Fruit fly (Drosophila melanogaster) whole organism, embryonic: ENCODE results near the gene ATPsynG.

Experiments
- Aef1 ChIP-seq: fragments of 200-800 bp; sonication (Bioruptor generic); IDR thresholded peaks from 3 replicates; pipeline ENCODE4 v1.3.6; 2022; ENCODE audit warnings: missing biosample characterization, missing genetic modification characterization
- Bteb2 ChIP-seq: fragments of 200-800 bp; sonication (Bioruptor generic); optimal IDR thresholded peaks from 2 replicates; lab custom pipeline; 2016; ENCODE audit warnings: missing biosample characterization, missing genetic modification characterization
- CG10565 ChIP-seq: fragments of 200-800 bp; sonication (Bioruptor generic); optimal IDR thresholded peaks from 3 replicates; lab custom pipeline; 2016; ENCODE audit warnings: missing biosample characterization, mild to moderate bottlenecking, missing genetic modification characterization
- CG12659 ChIP-seq: fragments of 200-800 bp; sonication (Bioruptor generic); optimal IDR thresholded peaks from 3 replicates; lab custom pipeline; 2017; ENCODE audit warnings: mild to moderate bottlenecking, missing biosample characterization, missing genetic modification reagents, missing genetic modification characterization
- CG12744 ChIP-seq: fragments of 200-800 bp; sonication (Bioruptor generic); optimal IDR thresholded peaks from 2 replicates; lab custom pipeline; 2016; ENCODE audit warnings: missing biosample characterization, missing genetic modification characterization
- CG13624 ChIP-seq: fragments of 200-800 bp; sonication (Bioruptor generic); optimal IDR thresholded peaks from 2 replicates; lab custom pipeline; 2016; ENCODE audit warnings: missing biosample characterization, missing genetic modification characterization
- CG15514 ChIP-seq: fragments of 200-800 bp; sonication (Bioruptor generic); optimal IDR thresholded peaks from 3 replicates; lab custom pipeline; 2017; ENCODE audit warnings: missing biosample characterization, missing genetic modification characterization, mild to moderate bottlenecking, moderate library complexity, missing genetic modification reagents
- CG2199 ChIP-seq: fragments of 200-800 bp; sonication (Bioruptor generic); IDR thresholded peaks from 3 replicates; pipeline ENCODE4 v1.3.6; 2022; ENCODE audit warnings: missing biosample characterization, missing genetic modification characterization
- CG2678 ChIP-seq: fragments of 200-800 bp; sonication (Bioruptor generic); optimal IDR thresholded peaks from 3 replicates; lab custom pipeline; 2019; ENCODE audit warnings: missing biosample characterization, mild to moderate bottlenecking, missing genetic modification characterization, moderate library complexity
- CG2889 ChIP-seq: fragments of 200-800 bp; sonication (Bioruptor generic); IDR thresholded peaks from 3 replicates; pipeline ENCODE4 v1.3.6; 2022; ENCODE audit warnings: missing biosample characterization, missing genetic modification characterization
- CG31388 ChIP-seq: fragments of 200-800 bp; sonication (Bioruptor generic); optimal IDR thresholded peaks from 2 replicates; lab custom pipeline; 2016; ENCODE audit warnings: missing biosample characterization, missing genetic modification characterization
- CG3995 ChIP-seq: fragments of 200-800 bp; sonication (Bioruptor generic); optimal IDR thresholded peaks from 3 replicates; lab custom pipeline; 2016; ENCODE audit warnings: missing biosample characterization, missing genetic modification characterization
- CG5245 ChIP-seq: fragments of 200-800 bp; sonication (Bioruptor generic); optimal IDR thresholded peaks from 3 replicates; lab custom pipeline; 2016; ENCODE audit warnings: missing biosample characterization, missing genetic modification characterization
- CG6254 ChIP-seq: fragments of 200-800 bp; sonication (Bioruptor generic); optimal IDR thresholded peaks from 3 replicates; lab custom pipeline; 2017; ENCODE audit warnings: mild to moderate bottlenecking, missing biosample characterization, missing genetic modification reagents, missing genetic modification characterization
- CG6272 ChIP-seq: fragments of 200-800 bp; sonication (Bioruptor generic); IDR thresholded peaks from 2 replicates; pipeline ENCODE4 v1.3.6; 2022; ENCODE audit warnings: missing biosample characterization, missing genetic modification characterization
- CG6654 ChIP-seq: fragments of 200-800 bp; sonication (Bioruptor generic); optimal IDR thresholded peaks from 2 replicates; lab custom pipeline; 2017; ENCODE audit warnings: missing biosample characterization, mild to moderate bottlenecking, missing genetic modification characterization
- CG7963 ChIP-seq: fragments of 200-800 bp; sonication (Bioruptor generic); IDR thresholded peaks from 3 replicates; pipeline ENCODE4 v1.3.6; 2022; ENCODE audit warnings: missing biosample characterization, missing genetic modification characterization; ENCODE audit not compliant: partially characterized antibody
- CG9609 ChIP-seq: fragments of 200-800 bp; sonication (Bioruptor generic); optimal IDR thresholded peaks from 3 replicates; lab custom pipeline; 2016; ENCODE audit warnings: missing biosample characterization, missing genetic modification characterization
- CG9932 ChIP-seq: fragments of 200-800 bp; sonication (Bioruptor generic); IDR thresholded peaks from 2 replicates; pipeline ENCODE4 v1.3.6; 2022; ENCODE audit warnings: missing biosample characterization, missing genetic modification characterization
- CHES-1-like ChIP-seq: fragments of 200-800 bp; sonication (Bioruptor generic); optimal IDR thresholded peaks from 2 replicates; lab custom pipeline; 2016; ENCODE audit warnings: missing biosample characterization, missing genetic modification characterization
- Camta ChIP-seq: fragments of 200-800 bp; sonication (Bioruptor generic); optimal IDR thresholded peaks from 2 replicates; lab custom pipeline; 2016; ENCODE audit warnings: missing biosample characterization, missing genetic modification characterization
- Ets97D ChIP-seq: fragments of 200-800 bp; sonication (Bioruptor generic); optimal IDR thresholded peaks from 3 replicates; lab custom pipeline; 2016; ENCODE audit warnings: missing biosample characterization, missing genetic modification characterization
- Fer2 ChIP-seq: fragments of 200-800 bp; sonication (Bioruptor generic); optimal IDR thresholded peaks from 2 replicates; lab custom pipeline; 2018; ENCODE audit warnings: missing biosample characterization, mild to moderate bottlenecking, missing genetic modification characterization, moderate library complexity
- Gug ChIP-seq: fragments of 200-800 bp; sonication (Bioruptor generic); IDR thresholded peaks from 4 replicates; pipeline ENCODE4 v1.3.6; 2022; ENCODE audit warnings: missing biosample characterization, missing genetic modification characterization
- H15 ChIP-seq: fragments of 200-800 bp; sonication (Bioruptor generic); IDR thresholded peaks from 3 replicates; pipeline ENCODE4 v1.3.6; 2022; ENCODE audit warnings: missing biosample characterization, missing genetic modification characterization
- H2.0 ChIP-seq: fragments of 200-800 bp; sonication (Bioruptor generic); IDR thresholded peaks from 2 replicates; pipeline ENCODE4 v1.3.6; 2022; ENCODE audit warnings: missing biosample characterization, missing genetic modification characterization
- MTF-1 ChIP-seq: fragments of 200-800 bp; sonication (Bioruptor generic); optimal IDR thresholded peaks from 2 replicates; lab custom pipeline; 2018; ENCODE audit warnings: missing biosample characterization, mild to moderate bottlenecking, missing genetic modification characterization, borderline replicate concordance
- NC2β ChIP-seq: fragments of 200-800 bp; sonication (Bioruptor generic); optimal IDR thresholded peaks from 2 replicates; lab custom pipeline; 2016; ENCODE audit warnings: missing biosample characterization, missing genetic modification characterization
- Sox100B ChIP-seq: fragments of 200-800 bp; sonication (Bioruptor generic); optimal IDR thresholded peaks from 3 replicates; lab custom pipeline; 2018; ENCODE audit warnings: missing biosample characterization, mild to moderate bottlenecking, missing genetic modification characterization
- ac ChIP-seq: fragments of 200-800 bp; sonication (Bioruptor generic); optimal IDR thresholded peaks from 3 replicates; lab custom pipeline; 2017; ENCODE audit warnings: missing biosample characterization, mild to moderate bottlenecking, missing genetic modification characterization
- dmrt11E ChIP-seq: fragments of 200-800 bp; sonication (Bioruptor generic); optimal IDR thresholded peaks from 3 replicates; lab custom pipeline; 2018; ENCODE audit warnings: missing biosample characterization, mild to moderate bottlenecking, missing genetic modification characterization, moderate library complexity
- en ChIP-seq: fragments of 200-800 bp; sonication (Bioruptor generic); optimal IDR thresholded peaks from 2 replicates; lab custom pipeline; 2016; ENCODE audit warnings: missing biosample characterization, missing genetic modification characterization
- eyg ChIP-seq: fragments of 200-800 bp; sonication (Bioruptor generic); optimal IDR thresholded peaks from 3 replicates; lab custom pipeline; 2016; ENCODE audit warnings: missing biosample characterization, missing genetic modification characterization
- fd102C ChIP-seq: fragments of 200-800 bp; sonication (Bioruptor generic); optimal IDR thresholded peaks from 2 replicates; lab custom pipeline; 2018; ENCODE audit warnings: missing biosample characterization, mild to moderate bottlenecking, missing genetic modification characterization, moderate library complexity
- fd96Cb ChIP-seq: fragments of 200-800 bp; sonication (Bioruptor generic); optimal IDR thresholded peaks from 2 replicates; lab custom pipeline; 2018; ENCODE audit warnings: missing biosample characterization, mild to moderate bottlenecking, missing genetic modification characterization, moderate library complexity
- gcm ChIP-seq: fragments of 200-800 bp; sonication (Bioruptor generic); optimal IDR thresholded peaks from 2 replicates; lab custom pipeline; 2019; ENCODE audit warnings: missing biosample characterization, mild to moderate bottlenecking, missing genetic modification characterization, moderate library complexity
- hbn ChIP-seq: fragments of 200-800 bp; sonication (Bioruptor generic); IDR thresholded peaks from 2 replicates; pipeline ENCODE4 v1.3.6; 2022; ENCODE audit warnings: missing biosample characterization, missing genetic modification characterization; ENCODE audit not compliant: partially characterized antibody
- lab ChIP-seq: fragments of 200-800 bp; sonication (Bioruptor generic); optimal IDR thresholded peaks from 3 replicates; lab custom pipeline; 2017; ENCODE audit warnings: missing biosample characterization, missing genetic modification characterization, mild to moderate bottlenecking, moderate library complexity, missing genetic modification reagents
- lbe ChIP-seq: fragments of 200-800 bp; sonication (Bioruptor generic); optimal IDR thresholded peaks from 2 replicates; lab custom pipeline; 2016; ENCODE audit warnings: missing biosample characterization, mild to moderate bottlenecking, missing genetic modification characterization
- lmd ChIP-seq: fragments of 200-800 bp; sonication (Bioruptor generic); IDR thresholded peaks from 2 replicates; pipeline ENCODE4 v1.3.6; 2022; ENCODE audit warnings: missing biosample characterization, missing genetic modification characterization
- mam ChIP-seq: fragments of 200-800 bp; sonication (Bioruptor generic); optimal IDR thresholded peaks from 3 replicates; lab custom pipeline; 2016; ENCODE audit warnings: missing biosample characterization, missing genetic modification characterization
- p53 ChIP-seq: fragments of 200-800 bp; sonication (Bioruptor generic); optimal IDR thresholded peaks from 2 replicates; lab custom pipeline; 2016; ENCODE audit warnings: missing biosample characterization, missing genetic modification characterization
- pros ChIP-seq: fragments of 200-800 bp; sonication (Bioruptor generic); optimal IDR thresholded peaks from 3 replicates; lab custom pipeline; 2019; ENCODE audit warnings: missing biosample characterization, mild to moderate bottlenecking, missing genetic modification characterization, moderate library complexity
- row ChIP-seq: fragments of 200-800 bp; sonication (Bioruptor generic); IDR thresholded peaks from 3 replicates; pipeline ENCODE4 v1.3.6; 2022; ENCODE audit warnings: missing biosample characterization, missing genetic modification characterization
- schlank ChIP-seq: fragments of 200-800 bp; sonication (Bioruptor generic); optimal IDR thresholded peaks from 2 replicates; lab custom pipeline; 2018; ENCODE audit warnings: missing biosample characterization, mild to moderate bottlenecking, missing genetic modification characterization
- sens ChIP-seq: fragments of 200-800 bp; sonication (Bioruptor generic); peaks from one replicate; lab custom pipeline; 2016; ENCODE audit warnings: missing biosample characterization, missing genetic modification characterization
- sim ChIP-seq: fragments of 200-800 bp; sonication (Bioruptor generic); IDR thresholded peaks from 2 replicates; pipeline ENCODE4 v1.3.6; 2022; ENCODE audit warnings: missing biosample characterization, missing genetic modification characterization
- sisA ChIP-seq: fragments of 200-800 bp; sonication (Bioruptor generic); IDR thresholded peaks from 2 replicates; pipeline ENCODE4 v1.3.6; 2022; ENCODE audit warnings: missing biosample characterization, missing genetic modification characterization
- sob ChIP-seq: fragments of 200-800 bp; sonication (Bioruptor generic); IDR thresholded peaks from 2 replicates; pipeline ENCODE4 v1.3.6; 2022; ENCODE audit warnings: missing biosample characterization, missing genetic modification characterization
- stc ChIP-seq: fragments of 200-800 bp; sonication (Bioruptor generic); IDR thresholded peaks from 2 replicates; pipeline ENCODE4 v1.3.6; 2022; ENCODE audit warnings: missing biosample characterization, missing genetic modification characterization
- tll ChIP-seq, 2 experiments: fragments of 200-800 bp in 1 of 2; fragments of >200 bp in 1 of 2; sonication (Bioruptor generic) in 1 of 2; optimal IDR thresholded peaks; 2 replicates each; lab custom pipeline; 2017 to 2019; ENCODE audit warnings: missing biosample characterization in 2 of 2, missing genetic modification characterization in 2 of 2, mild to moderate bottlenecking in 1 of 2, moderate library complexity in 1 of 2
- usp ChIP-seq: fragments of >200 bp; optimal IDR thresholded peaks from 2 replicates; lab custom pipeline; 2017; ENCODE audit warnings: missing biosample characterization, missing genetic modification characterization

ATPsynG gene

dm6 chr2L:10986138-10986537 lies 9.9 kb upstream of the ATPsynG start (continued):
- TF ChIP-seq CG6654 (GFP tag; lab: Kevin White, UChicago) (no peak), NC2β (GFP tag; lab: Kevin White, UChicago) (no peak), hbn (GFP tag; lab: Robert Waterston, UW) (no peak), Gug (GFP tag; lab: Robert Waterston, UW) (no peak), lmd (GFP tag; lab: Robert Waterston, UW) (no peak), CG3995 (GFP tag; lab: Kevin White, UChicago) (no peak), CG2678 (tag; lab: Kevin White, UChicago) (peak; percentile 66), CG9932 (GFP tag; lab: Robert Waterston, UW) (peak; percentile 58), CG12659 (GFP tag; lab: Kevin White, UChicago) (no peak), CG2199 (GFP tag; lab: Robert Waterston, UW) (peak; percentile 82; the same call in 2 of the 3 replicates), CG12744 (GFP tag; lab: Kevin White, UChicago) (no peak), Sox100B (GFP tag; lab: Kevin White, UChicago) (peak; percentile 38), Ets97D (GFP tag; lab: Kevin White, UChicago) (peak; percentile 16), H2.0 (GFP tag; lab: Robert Waterston, UW) (no peak), CG5245 (GFP tag; lab: Kevin White, UChicago) (peak; percentile 70), lab (GFP tag; lab: Kevin White, UChicago) (no peak), sim (no peak), CG9609 (GFP tag; lab: Kevin White, UChicago) (no peak), schlank (tag; lab: Kevin White, UChicago) (no peak), MTF-1 (peak; percentile 1), stc (peak; percentile 65; the same call in 1 of the 2 replicates), CG2889 (no peak), sens (GFP tag; lab: Kevin White, UChicago) (peak; percentile 89), CG15514 (GFP tag; lab: Kevin White, UChicago) (no peak), tll (GFP tag; optimal IDR thresholded peaks at IDR 0.05; lab: Kevin White, UChicago) (no peak), lbe (GFP tag; lab: Kevin White, UChicago) (peak; percentile 17), gcm (no peak), CG6272 (GFP tag; lab: Robert Waterston, UW) (no peak), p53 (GFP tag; lab: Kevin White, UChicago) (no peak), en (GFP tag; lab: Kevin White, UChicago) (no peak), mam (no peak), CG6254 (peak; percentile 30), CHES-1-like (GFP tag; lab: Kevin White, UChicago) (no peak), fd96Cb (no peak), H15 (GFP tag; lab: Robert Waterston, UW) (peak; percentile 56), dmrt11E (peak; percentile 34), ac (GFP tag; lab: Kevin White, UChicago) (no peak), Aef1 (GFP tag; lab: Robert Waterston, UW) (no peak; the same call in 2 of the 3 replicates), CG31388 (GFP tag; lab: Kevin White, UChicago) (no peak), eyg (GFP tag; lab: Kevin White, UChicago) (no peak), Camta (GFP tag; lab: Kevin White, UChicago) (no peak), pros (no peak), Bteb2 (GFP tag; lab: Kevin White, UChicago) (no peak), sisA (GFP tag; lab: Robert Waterston, UW) (no peak), row (GFP tag; lab: Robert Waterston, UW) (peak; percentile 30; the same call in 1 of the 3 replicates), usp (no peak), CG13624 (GFP tag; lab: Kevin White, UChicago) (peak; percentile 3), fd102C (no peak), CG7963 (GFP tag; lab: Robert Waterston, UW) (no peak), Fer2 (tag; lab: Kevin White, UChicago) (no peak), sob (no peak), CG10565 (GFP tag; lab: Kevin White, UChicago) (no peak)
